Fruit fly (Drosophila melanogaster) whole organism, adult: ENCODE data around the gene alien.

ENCODE experiments used
- CG12768 ChIP-seq: fragments of 200-800 bp; sonication (Bioruptor generic); optimal IDR thresholded peaks from 2 replicates; lab custom pipeline; 2017; ENCODE audit warnings: missing biosample characterization, missing genetic modification characterization, mild to moderate bottlenecking, moderate library complexity, missing genetic modification reagents
- CG14711 ChIP-seq: fragments of 200-800 bp; sonication (Bioruptor generic); optimal IDR thresholded peaks from 2 replicates; lab custom pipeline; 2018; ENCODE audit warnings: missing biosample characterization, mild to moderate bottlenecking, missing genetic modification characterization, moderate library complexity
- CG7045 ChIP-seq: fragments of 200-800 bp; sonication (Bioruptor generic); optimal IDR thresholded peaks from 2 replicates; lab custom pipeline; 2017; ENCODE audit warnings: missing biosample characterization, mild to moderate bottlenecking, missing genetic modification characterization
- CG7101 ChIP-seq: fragments of 200-800 bp; sonication (Bioruptor generic); optimal IDR thresholded peaks from 2 replicates; lab custom pipeline; 2018; ENCODE audit warnings: missing biosample characterization, mild to moderate bottlenecking, missing genetic modification characterization, moderate library complexity
- Clk ChIP-seq: fragments of 200-800 bp; sonication (Bioruptor generic); optimal IDR thresholded peaks from 2 replicates; lab custom pipeline; 2017; ENCODE audit warnings: missing biosample characterization, missing genetic modification characterization
- Crg-1 ChIP-seq: fragments of 200-800 bp; sonication (Bioruptor generic); optimal IDR thresholded peaks from 2 replicates; lab custom pipeline; 2016; ENCODE audit warnings: missing biosample characterization, missing genetic modification characterization
- Hr96 ChIP-seq: fragments of 200-800 bp; sonication (Bioruptor generic); optimal IDR thresholded peaks from 2 replicates; lab custom pipeline; 2016; ENCODE audit warnings: missing biosample characterization, missing genetic modification characterization
- bab1 ChIP-seq: fragments of 200-800 bp; sonication (Bioruptor generic); optimal IDR thresholded peaks from 3 replicates; lab custom pipeline; 2019; ENCODE audit warnings: missing biosample characterization, mild to moderate bottlenecking, missing genetic modification characterization, moderate library complexity
- cic ChIP-seq: fragments of 200-800 bp; sonication (Bioruptor generic); optimal IDR thresholded peaks from 2 replicates; lab custom pipeline; 2017; ENCODE audit warnings: missing biosample characterization, mild to moderate bottlenecking, missing genetic modification characterization, moderate library complexity
- kay ChIP-seq: fragments of 200-800 bp; sonication (Bioruptor generic); peaks from one replicate; lab custom pipeline; 2016; ENCODE audit warnings: missing biosample characterization, missing genetic modification characterization, borderline replicate concordance
- ovo ChIP-seq: fragments of 200-800 bp; sonication (Bioruptor generic); optimal IDR thresholded peaks from 2 replicates; lab custom pipeline; 2016; ENCODE audit warnings: missing biosample characterization, missing genetic modification characterization
- pad ChIP-seq: fragments of 200-800 bp; sonication (Bioruptor generic); optimal IDR thresholded peaks from 3 replicates; lab custom pipeline; 2017; ENCODE audit warnings: missing biosample characterization, missing genetic modification characterization, mild to moderate bottlenecking, moderate library complexity, missing genetic modification reagents
- tj ChIP-seq: fragments of 200-800 bp; sonication (Bioruptor generic); optimal IDR thresholded peaks from 3 replicates; lab custom pipeline; 2017; ENCODE audit warnings: missing biosample characterization, mild to moderate bottlenecking, missing genetic modification characterization, moderate library complexity

DNA sequence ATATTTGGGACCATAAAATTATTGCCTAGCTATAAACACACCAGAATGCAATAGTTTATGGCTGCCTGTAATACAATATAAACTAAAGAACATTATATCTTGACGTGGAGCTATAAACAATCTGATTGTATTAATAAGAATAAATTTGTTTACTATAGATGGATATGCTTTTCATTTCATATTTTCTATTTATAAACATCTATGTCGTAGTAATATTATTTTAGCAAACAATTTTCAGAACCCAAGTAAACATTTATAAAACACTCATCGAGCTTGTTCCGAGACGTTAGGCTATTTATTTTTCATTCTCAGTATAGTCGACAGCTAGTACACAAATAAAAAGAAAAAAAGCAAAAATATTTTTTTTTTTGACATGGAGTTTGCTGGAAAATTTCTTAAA lies 16.8 kb downstream of the alien start, which contains the start of gene CG18662:
- TF ChIP-seq CG7045 (GFP tag; lab: Kevin White, UChicago) (no peak), CG7101 (tag; lab: Kevin White, UChicago) (no peak), CG12768 (GFP tag; lab: Kevin White, UChicago) (no peak), cic (GFP tag; lab: Kevin White, UChicago) (no peak), Crg-1 (GFP tag; lab: Kevin White, UChicago) (no peak), Clk (GFP tag; lab: Kevin White, UChicago) (no peak), pad (no peak), kay (GFP tag; lab: Kevin White, UChicago) (peak; percentile 69), CG14711 (no peak), tj (GFP tag; lab: Kevin White, UChicago) (no peak), Hr96 (no peak), ovo (no peak), bab1 (GFP tag; lab: Kevin White, UChicago) (no peak)
